Fruit fly (Drosophila melanogaster) whole organism, embryonic: ENCODE measurements around the gene Ccdc58.

Experiments
- Bgb ChIP-seq: fragments of 200-800 bp; sonication (Bioruptor generic); IDR thresholded peaks from 2 replicates; pipeline ENCODE4 v1.3.6; 2022; ENCODE audit warnings: missing biosample characterization, missing genetic modification characterization; ENCODE audit not compliant: partially characterized antibody
- CG10462 ChIP-seq: fragments of 200-800 bp; sonication (Bioruptor generic); optimal IDR thresholded peaks from 2 replicates; lab custom pipeline; 2016; ENCODE audit warnings: missing biosample characterization, missing genetic modification characterization
- CG12219 ChIP-seq: fragments of 200-800 bp; sonication (Bioruptor generic); optimal IDR thresholded peaks from 3 replicates; lab custom pipeline; 2018; ENCODE audit warnings: missing biosample characterization, mild to moderate bottlenecking, missing genetic modification characterization
- CG13624 ChIP-seq: fragments of 200-800 bp; sonication (Bioruptor generic); optimal IDR thresholded peaks from 2 replicates; lab custom pipeline; 2016; ENCODE audit warnings: missing biosample characterization, missing genetic modification characterization
- CG17802 ChIP-seq: fragments of 200-800 bp; sonication (Bioruptor generic); optimal IDR thresholded peaks from 2 replicates; lab custom pipeline; 2018; ENCODE audit warnings: missing biosample characterization, mild to moderate bottlenecking, missing genetic modification characterization, moderate library complexity
- CG17912 ChIP-seq: fragments of 200-800 bp; sonication (Bioruptor generic); optimal IDR thresholded peaks from 2 replicates; lab custom pipeline; 2018; ENCODE audit warnings: missing biosample characterization, mild to moderate bottlenecking, missing genetic modification characterization
- CG2889 ChIP-seq: fragments of 200-800 bp; sonication (Bioruptor generic); IDR thresholded peaks from 3 replicates; pipeline ENCODE4 v1.3.6; 2022; ENCODE audit warnings: missing biosample characterization, missing genetic modification characterization
- CG30020 ChIP-seq: fragments of 200-800 bp; optimal IDR thresholded peaks from 2 replicates; lab custom pipeline; 2019; ENCODE audit warnings: missing biosample characterization, mild to moderate bottlenecking, missing genetic modification characterization, moderate library complexity
- CG3838 ChIP-seq: fragments of 200-800 bp; sonication (Bioruptor generic); optimal IDR thresholded peaks from 3 replicates; lab custom pipeline; 2016; ENCODE audit warnings: missing biosample characterization, missing genetic modification characterization
- CG6765 ChIP-seq: fragments of 200-800 bp; sonication (Bioruptor generic); optimal IDR thresholded peaks from 3 replicates; lab custom pipeline; 2017; ENCODE audit warnings: missing biosample characterization, mild to moderate bottlenecking, missing genetic modification characterization
- CG7372 ChIP-seq: fragments of 200-800 bp; sonication (Bioruptor generic); IDR thresholded peaks from 2 replicates; pipeline ENCODE4 v1.3.6; 2022; ENCODE audit warnings: missing biosample characterization, missing genetic modification characterization
- Gug ChIP-seq: fragments of 200-800 bp; sonication (Bioruptor generic); IDR thresholded peaks from 4 replicates; pipeline ENCODE4 v1.3.6; 2022; ENCODE audit warnings: missing biosample characterization, missing genetic modification characterization
- HmgZ ChIP-seq: fragments of 200-800 bp; sonication (Bioruptor generic); optimal IDR thresholded peaks from 2 replicates; lab custom pipeline; 2018; ENCODE audit warnings: missing biosample characterization, mild to moderate bottlenecking, missing genetic modification characterization
- Ravus ChIP-seq: fragments of 200-800 bp; sonication (Bioruptor generic); IDR thresholded peaks from 2 replicates; pipeline ENCODE4 v1.3.6; 2022; ENCODE audit warnings: missing biosample characterization, missing genetic modification characterization
- bowl ChIP-seq: fragments of 200-800 bp; sonication (Bioruptor generic); IDR thresholded peaks from 2 replicates; pipeline ENCODE4 v1.3.6; 2022; ENCODE audit warnings: missing biosample characterization, missing genetic modification characterization
- chm ChIP-seq: fragments of 200-800 bp; sonication (Bioruptor generic); IDR thresholded peaks from 2 replicates; pipeline ENCODE4 v1.3.6; 2022; ENCODE audit warnings: missing biosample characterization, missing genetic modification characterization
- dati ChIP-seq: fragments of 200-800 bp; sonication (Bioruptor generic); IDR thresholded peaks from 2 replicates; pipeline ENCODE4 v1.3.6; 2022; ENCODE audit warnings: missing biosample characterization, missing genetic modification characterization
- disco-r ChIP-seq: fragments of 200-800 bp; sonication (Bioruptor generic); optimal IDR thresholded peaks from 2 replicates; lab custom pipeline; 2016; ENCODE audit warnings: missing biosample characterization, missing genetic modification characterization
- dmrt99B ChIP-seq: fragments of 200-800 bp; sonication (Bioruptor generic); optimal IDR thresholded peaks from 2 replicates; lab custom pipeline; 2018; ENCODE audit warnings: missing biosample characterization, mild to moderate bottlenecking, missing genetic modification characterization, moderate library complexity
- eve ChIP-seq, 2 experiments: fragments of >200 bp; optimal IDR thresholded peaks; 2 replicates each; lab custom pipeline; 2017; ENCODE audit warnings: missing biosample characterization in 2 of 2, missing genetic modification characterization in 2 of 2
- gcm2 ChIP-seq: fragments of 200-800 bp; sonication (Bioruptor generic); optimal IDR thresholded peaks from 2 replicates; lab custom pipeline; 2016; ENCODE audit warnings: missing biosample characterization, missing genetic modification characterization
- ken ChIP-seq: fragments of 200-800 bp; sonication (Bioruptor generic); IDR thresholded peaks from 3 replicates; pipeline ENCODE4 v1.3.6; 2022; ENCODE audit warnings: missing biosample characterization, missing genetic modification characterization
- prd ChIP-seq, 3 experiments: fragments of >200 bp in 2 of 3; fragments of 200-800 bp in 1 of 3; sonication (Bioruptor generic) in 1 of 3; optimal IDR thresholded peaks in 2 of 3; IDR thresholded peaks in 1 of 3; 2 replicates in 2 of 3; 3 replicates in 1 of 3; pipeline versions ENCODE4 v1.3.6 to Lab custom; 2017 to 2022; ENCODE audit warnings: missing biosample characterization in 1 of 3, missing genetic modification characterization in 1 of 3
- sc ChIP-seq, 3 experiments: fragments of >200 bp in 2 of 3; fragments of 200-800 bp in 1 of 3; sonication (Bioruptor generic) in 1 of 3; optimal IDR thresholded peaks; 2 replicates in 2 of 3; 3 replicates in 1 of 3; lab custom pipeline; 2017; ENCODE audit warnings: mild to moderate bottlenecking in 1 of 3, missing biosample characterization in 1 of 3, missing genetic modification characterization in 1 of 3, missing genetic modification reagents in 1 of 3
- sens ChIP-seq: fragments of 200-800 bp; sonication (Bioruptor generic); peaks from one replicate; lab custom pipeline; 2016; ENCODE audit warnings: missing biosample characterization, missing genetic modification characterization
- sim ChIP-seq: fragments of 200-800 bp; sonication (Bioruptor generic); IDR thresholded peaks from 2 replicates; pipeline ENCODE4 v1.3.6; 2022; ENCODE audit warnings: missing biosample characterization, missing genetic modification characterization
- slou ChIP-seq: fragments of 200-800 bp; sonication (Bioruptor generic); optimal IDR thresholded peaks from 3 replicates; lab custom pipeline; 2016; ENCODE audit warnings: missing biosample characterization, missing genetic modification characterization
- tna ChIP-seq: fragments of 200-800 bp; sonication (Bioruptor generic); IDR thresholded peaks from 2 replicates; pipeline ENCODE4 v1.3.6; 2022; ENCODE audit warnings: missing biosample characterization, missing genetic modification characterization; ENCODE audit not compliant: partially characterized antibody
- zen ChIP-seq: fragments of 200-800 bp; sonication (Bioruptor generic); optimal IDR thresholded peaks from 3 replicates; lab custom pipeline; 2018; ENCODE audit warnings: missing biosample characterization, mild to moderate bottlenecking, missing genetic modification characterization, moderate library complexity

Gene Ccdc58

dm6 chr3L:19846960-19847359, 42.0 kb downstream of the Ccdc58 start (continued):
- no peak for TF ChIP-seq bowl (GFP tag; lab: Robert Waterston, UW)
- TF ChIP-seq CG17912 (GFP tag; lab: Kevin White, UChicago): peak; percentile 21
- no peak for TF ChIP-seq CG30020 (tag; lab: Kevin White, UChicago)
- TF ChIP-seq CG13624 (GFP tag; lab: Kevin White, UChicago): no peak
- TF ChIP-seq ken (GFP tag; lab: Robert Waterston, UW): no peak
- no peak for TF ChIP-seq CG3838 (GFP tag; lab: Kevin White, UChicago)
- no peak for TF ChIP-seq Bgb (GFP tag; lab: Robert Waterston, UW)
- TF ChIP-seq chm (GFP tag; lab: Robert Waterston, UW): no peak
- TF ChIP-seq HmgZ (tag; lab: Kevin White, UChicago): peak; percentile 8
- no peak for TF ChIP-seq CG2889 (GFP tag; lab: Robert Waterston, UW)
- TF ChIP-seq Ravus: no peak
- TF ChIP-seq CG10462 (GFP tag; lab: Kevin White, UChicago): no peak
- TF ChIP-seq CG17802: no peak
- no peak for TF ChIP-seq disco-r (GFP tag; lab: Kevin White, UChicago)
- TF ChIP-seq eve (GFP tag; optimal IDR thresholded peaks at IDR 0.05; lab: Kevin White, UChicago): no peak
- TF ChIP-seq gcm2: no peak
- TF ChIP-seq dati (GFP tag; lab: Robert Waterston, UW): no peak
- peak; percentile 10 for TF ChIP-seq dmrt99B (tag; lab: Kevin White, UChicago)
- no peak for TF ChIP-seq prd (optimal IDR thresholded peaks at IDR 0.05; lab: Kevin White, UChicago)
- TF ChIP-seq prd (GFP tag; IDR thresholded peaks at IDR 0.05; lab: Robert Waterston, UW): no peak
- TF ChIP-seq CG7372 (GFP tag; lab: Robert Waterston, UW): no peak
- no peak for TF ChIP-seq sim (GFP tag; lab: Robert Waterston, UW)
- peak; percentile 8 for TF ChIP-seq CG12219 (GFP tag; lab: Kevin White, UChicago)
- no peak for TF ChIP-seq sc (optimal IDR thresholded peaks at IDR 0.05; lab: Kevin White, UChicago)
- no peak for TF ChIP-seq sc (GFP tag; optimal IDR thresholded peaks at IDR 0.05; lab: Kevin White, UChicago)
- TF ChIP-seq CG6765 (GFP tag; lab: Kevin White, UChicago): peak; percentile 7

- TF ChIP-seq tna (no peak), Gug (no peak), zen (no peak), sens (GFP tag; lab: Kevin White, UChicago) (peak; percentile 31), slou (GFP tag; lab: Kevin White, UChicago) (no peak)
These were observed 43.1 kb downstream of the Ccdc58 start for dm6 chr3L:19848080-19848479.
